Worm (Caenorhabditis elegans): ENCODE data around the gene Y45F10C.2.
"Not testable (repeated sequence)": the region's sequence is repeated elsewhere in the genome, so short reads cannot be mapped to it uniquely, and the experiment has no call there.

Gene Y45F10C.2

DNA sequence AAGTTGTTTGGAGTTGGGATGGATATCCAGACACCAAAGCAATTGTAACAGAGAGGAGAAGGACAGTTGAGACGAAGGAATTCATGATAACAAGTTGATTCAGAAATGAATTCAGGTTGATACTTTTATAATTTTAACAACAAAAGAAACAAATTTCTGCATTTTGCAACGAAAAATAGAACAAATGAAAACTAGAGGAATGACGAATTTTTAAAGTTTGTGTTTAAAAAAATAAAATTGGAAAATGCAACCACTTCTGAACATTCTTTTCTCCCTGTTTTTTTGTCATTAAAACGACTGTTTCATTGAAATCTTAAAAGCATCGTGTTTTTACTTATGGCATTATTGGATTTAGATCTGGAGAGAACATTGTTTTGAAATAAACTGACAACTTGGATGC lies at the start of gene Y45F10C.2:
Y45F10C.2 (minus strand) TSS at position 101 of the 400 bp plus-strand sequence.
- not testable (repeated sequence) for TF ChIP-seq T26A8.4 (GFP tag; IDR thresholded peaks at IDR 0.05); F10B5.3 (tag; optimal IDR thresholded peaks at IDR 0.05); zfp-2 (tag; optimal IDR thresholded peaks at IDR 0.05)

DNA sequence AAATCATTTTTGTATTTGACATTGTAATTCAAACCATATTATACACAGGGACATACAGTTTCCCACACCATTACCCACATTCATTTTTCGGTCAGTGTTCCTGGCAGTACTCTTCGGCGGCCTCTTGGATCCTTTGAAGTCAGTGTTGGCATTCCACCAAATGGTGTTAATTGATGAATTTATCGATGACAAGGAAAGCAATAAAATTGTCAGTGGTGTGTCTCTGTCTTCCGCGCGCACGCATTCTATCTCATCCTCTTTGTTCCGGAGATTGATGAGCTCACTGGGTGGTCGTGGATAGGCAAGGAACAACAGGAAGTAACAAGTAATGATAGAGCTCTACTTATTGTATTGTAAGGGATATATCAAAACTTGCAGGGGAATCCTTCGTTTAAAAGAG lies 47.9 kb upstream of the Y45F10C.2 start:
- TF ChIP-seq F49E8.2 (tag; optimal IDR thresholded peaks at IDR 0.05; ENCODE audit: borderline replicate concordance) (no peak), ces-1 (GFP tag; optimal IDR thresholded peaks at IDR 0.05) (no peak), tra-1 (GFP tag; IDR thresholded peaks at IDR 0.05) (no peak), nhr-41 (GFP tag; IDR thresholded peaks at IDR 0.05) (no peak), zag-1 (tag; optimal IDR thresholded peaks at IDR 0.05) (no peak), lin-29 (GFP tag; IDR thresholded peaks at IDR 0.05) (no peak), dmd-9 (GFP tag; IDR thresholded peaks at IDR 0.05) (no peak), madf-9 (GFP tag; conservative IDR thresholded peaks at IDR 0.05) (no peak), vab-7 (GFP tag; IDR thresholded peaks at IDR 0.05) (no peak), ZK337.2 (GFP tag; IDR thresholded peaks at IDR 0.05) (no peak), dpl-1 (GFP tag; optimal IDR thresholded peaks at IDR 0.05) (no peak), zip-11 (GFP tag; IDR thresholded peaks at IDR 0.05) (no peak), aly-2 (tag; optimal IDR thresholded peaks at IDR 0.05) (no peak), attf-4 (tag; optimal IDR thresholded peaks at IDR 0.05) (no peak)

DNA sequence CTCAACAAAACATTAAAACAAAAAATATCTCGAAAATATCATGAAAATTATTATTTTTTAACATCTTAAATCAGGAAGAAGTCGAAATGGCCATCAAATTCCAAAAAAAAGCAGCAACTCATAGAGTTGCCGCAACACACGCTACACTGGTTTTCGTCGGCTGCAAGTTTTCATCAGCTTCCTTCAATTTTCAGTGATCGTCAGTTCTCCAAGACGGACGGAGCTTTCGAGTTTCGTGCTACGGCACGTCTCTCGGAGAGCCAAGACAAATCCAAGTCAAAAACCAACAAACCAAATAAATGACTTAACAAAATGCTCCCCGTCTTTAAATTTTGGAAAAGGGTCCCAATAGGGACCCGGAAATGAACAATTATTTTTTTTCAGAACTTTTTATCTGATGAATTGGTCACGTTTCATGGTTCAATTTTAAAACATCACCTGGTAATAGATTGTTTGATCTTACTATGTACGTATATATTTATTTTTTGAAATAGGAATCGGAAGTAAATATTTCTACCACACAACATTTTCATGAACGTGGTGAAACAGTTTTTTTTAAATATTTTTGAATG lies 46.7 kb upstream of the Y45F10C.2 start:
- TF ChIP-seq hmg-1.1 (GFP tag; IDR thresholded peaks at IDR 0.05) (no peak), F49E8.2 (tag; optimal IDR thresholded peaks at IDR 0.05; ENCODE audit: borderline replicate concordance) (peak; percentile 41), snpc-1.2 (GFP tag; IDR thresholded peaks at IDR 0.05) (peak; percentile 98)

DNA sequence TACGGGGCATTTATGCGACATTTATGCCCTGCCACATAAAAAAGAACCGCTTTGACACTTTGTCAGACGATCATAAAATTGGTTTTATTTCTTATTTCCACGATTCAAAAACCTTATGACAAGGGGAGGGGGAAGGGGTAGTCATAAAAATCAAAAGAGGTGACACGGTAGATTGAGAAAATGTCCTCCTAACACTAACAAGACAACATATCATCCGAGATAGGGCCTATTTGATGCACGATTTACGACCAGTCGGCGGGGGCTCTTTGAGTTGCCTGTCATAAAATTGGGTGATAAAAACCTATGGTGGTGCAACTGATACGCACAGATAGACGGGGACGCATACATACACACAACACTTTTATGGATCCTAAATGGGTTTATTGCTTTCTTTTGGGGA lies 45.4 kb upstream of the Y45F10C.2 start:
- TF ChIP-seq unc-62 (GFP tag; optimal IDR thresholded peaks at IDR 0.05 in 1 of 2) (peak in 1 of 2 experiments; percentile 74), unc-62 (tag; optimal IDR thresholded peaks at IDR 0.05) (no peak), ctbp-1 (GFP tag; IDR thresholded peaks at IDR 0.05) (no peak), ama-1 (optimal IDR thresholded peaks at IDR 0.05) (no peak), R02D3.7 (tag; optimal IDR thresholded peaks at IDR 0.05) (no peak), T26A8.4 (GFP tag; IDR thresholded peaks at IDR 0.05) (no peak), F37D6.2 (tag; optimal IDR thresholded peaks at IDR 0.05) (no peak), nhr-48 (tag; optimal IDR thresholded peaks at IDR 0.05) (peak; percentile 58), nhr-25 (tag; optimal IDR thresholded peaks at IDR 0.05; ENCODE audit: borderline replicate concordance, insufficient read depth) (no peak), nhr-41 (GFP tag; IDR thresholded peaks at IDR 0.05) (no peak), nhr-6 (tag; optimal IDR thresholded peaks at IDR 0.05) (no peak), ceh-82 (tag; optimal IDR thresholded peaks at IDR 0.05) (no peak), ceh-28 (tag; optimal IDR thresholded peaks at IDR 0.05) (no peak), mxl-3 (GFP tag; optimal IDR thresholded peaks at IDR 0.05) (peak; percentile 24), ztf-7 (tag; optimal IDR thresholded peaks at IDR 0.05) (no peak), rbr-2 (tag; optimal IDR thresholded peaks at IDR 0.05) (no peak), nhr-76 (tag; optimal IDR thresholded peaks at IDR 0.05) (no peak), ceh-32 (tag; optimal IDR thresholded peaks at IDR 0.05; ENCODE audit: poor library complexity) (no peak), nhr-237 (tag; optimal IDR thresholded peaks at IDR 0.05) (no peak), zfp-3 (GFP tag; conservative IDR thresholded peaks at IDR 0.05) (0 out of 2 replicates have a peak, but pooled peaks have one; percentile 23), attf-4 (tag; optimal IDR thresholded peaks at IDR 0.05) (no peak), ceh-62 (tag; optimal IDR thresholded peaks at IDR 0.05) (no peak), php-3 (GFP tag; IDR thresholded peaks at IDR 0.05) (peak; percentile 100), ztf-11 (tag; optimal IDR thresholded peaks at IDR 0.05) (no peak), mxl-2 (GFP tag; conservative IDR thresholded peaks at IDR 0.05) (no peak), F26F4.8 (GFP tag; conservative IDR thresholded peaks at IDR 0.05) (no peak), ces-1 (GFP tag; optimal IDR thresholded peaks at IDR 0.05) (no peak), hif-1 (tag; optimal IDR thresholded peaks at IDR 0.05) (no peak), set-16 (GFP tag; IDR thresholded peaks at IDR 0.05) (no peak), lin-1 (GFP tag; IDR thresholded peaks at IDR 0.05) (no peak), lim-7 (GFP tag; IDR thresholded peaks at IDR 0.05) (no peak), gei-8 (GFP tag; optimal IDR thresholded peaks at IDR 0.05) (no peak)
